Fruit fly (Drosophila melanogaster): ENCODE data around the gene CG32808.

DNA sequence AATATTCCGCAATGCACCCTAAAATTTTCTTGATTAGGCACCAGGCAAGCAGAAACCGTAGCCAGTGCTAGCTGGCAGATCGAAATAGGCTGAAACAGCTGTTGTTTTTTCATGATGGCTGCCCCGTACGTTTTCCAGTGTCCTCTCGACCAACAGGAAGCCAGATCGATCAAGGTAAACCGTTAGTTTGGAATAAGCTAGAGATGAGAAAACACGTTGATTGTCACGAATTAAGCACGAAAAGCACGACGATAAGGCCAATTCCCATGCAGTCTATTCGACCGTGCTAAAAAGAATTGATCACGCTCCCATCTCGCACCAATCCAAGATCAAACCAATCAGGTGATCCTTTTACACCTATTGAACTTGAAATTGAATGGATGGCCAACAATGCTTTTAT is 14.8 kb downstream of the CG32808 start:
- TF ChIP-seq Lpt (GFP tag; optimal IDR thresholded peaks at IDR 0.05) = no peak
- TF ChIP-seq Sox15 (GFP tag; optimal IDR thresholded peaks at IDR 0.05) = no peak
- no peak for TF ChIP-seq ss (GFP tag; optimal IDR thresholded peaks at IDR 0.05)
- no peak for TF ChIP-seq fd59A (GFP tag; optimal IDR thresholded peaks at IDR 0.05)
- no peak for TF ChIP-seq CG6854 (GFP tag; optimal IDR thresholded peaks at IDR 0.05)
- TF ChIP-seq CG9139 (GFP tag; optimal IDR thresholded peaks at IDR 0.05) = no peak
- no peak for TF ChIP-seq Hr39 (GFP tag; optimal IDR thresholded peaks at IDR 0.05)
- no peak for TF ChIP-seq OdsH (GFP tag; optimal IDR thresholded peaks at IDR 0.05)
- no peak for TF ChIP-seq CG16779 (tag; optimal IDR thresholded peaks at IDR 0.05)
- TF ChIP-seq dac (GFP tag; optimal IDR thresholded peaks at IDR 0.05) = no peak
- no peak for TF ChIP-seq pdm3 (GFP tag; optimal IDR thresholded peaks at IDR 0.05)
